Worm (Caenorhabditis elegans): ENCODE measurements around the gene ttll-12.

- TF ChIP-seq R02D3.7 (tag; optimal IDR thresholded peaks at IDR 0.05): no peak
- TF ChIP-seq unc-39 (tag; optimal IDR thresholded peaks at IDR 0.05): no peak
- TF ChIP-seq nhr-11 (tag; optimal IDR thresholded peaks at IDR 0.05): no peak
- TF ChIP-seq nhr-237 (tag; optimal IDR thresholded peaks at IDR 0.05): no peak
- TF ChIP-seq F13H6.1 (tag; optimal IDR thresholded peaks at IDR 0.05): no peak
- TF ChIP-seq ZK546.5 (tag; optimal IDR thresholded peaks at IDR 0.05): no peak
- no peak for TF ChIP-seq nhr-12 (tag; optimal IDR thresholded peaks at IDR 0.05)
These were observed 5.8 kb upstream of the ttll-12 start for ce11 chrII:9333034-9333433.
